Fruit fly (Drosophila melanogaster) Kc167 (cell line): Measurements from ENCODE around the gene alphaSnap.

Experiments
- h ChIP-seq: fragments of >200 bp; optimal IDR thresholded peaks from 3 replicates; lab custom pipeline; 2018; ENCODE audit warnings: missing external identifiers
- psq ChIP-seq: fragments of >200 bp; optimal IDR thresholded peaks from 2 replicates; lab custom pipeline; 2017; ENCODE audit warnings: missing external identifiers

- no peak for TF ChIP-seq psq (lab: Kevin White, UChicago)
- TF ChIP-seq h: no peak
Measured at dm6 chr3L:20320652-20321051, 7.2 kb downstream of the alphaSnap start, which contains the start of gene Spn77Bb.
